Worm (Caenorhabditis elegans): ENCODE data around the gene srt-67.

DNA sequence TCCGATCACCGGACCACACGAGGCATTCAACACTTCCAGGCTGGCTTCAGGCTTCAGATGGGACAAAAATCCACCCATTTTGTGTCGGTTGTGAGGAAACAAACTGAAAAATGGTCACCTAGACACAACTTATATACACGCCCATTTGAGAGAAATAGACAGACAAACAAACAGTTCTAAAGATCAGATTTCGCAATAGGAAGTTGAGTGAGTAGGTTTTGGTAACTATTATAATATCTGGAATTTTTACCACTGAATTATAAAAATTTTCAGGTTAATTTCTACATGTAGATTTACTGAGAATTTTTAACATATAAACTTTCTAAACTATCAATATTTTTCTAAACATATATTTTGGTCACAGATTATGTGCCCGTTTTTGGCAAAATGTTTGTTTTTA, 23.5 kb downstream of the srt-67 start, which contains the start of gene cest-32:
- TF ChIP-seq dpff-1 (tag; optimal IDR thresholded peaks at IDR 0.05) = no peak
- no peak for TF ChIP-seq nfya-1 (tag; optimal IDR thresholded peaks at IDR 0.05; ENCODE audit: borderline replicate concordance, insufficient read depth)
- no peak for TF ChIP-seq let-607 (tag; optimal IDR thresholded peaks at IDR 0.05)
- no peak for TF ChIP-seq let-526 (GFP tag; IDR thresholded peaks at IDR 0.05)
- no peak for TF ChIP-seq B0261.1 (tag; optimal IDR thresholded peaks at IDR 0.05)
- no peak for TF ChIP-seq C06A6.2 (GFP tag; conservative IDR thresholded peaks at IDR 0.05)
